Fruit fly (Drosophila melanogaster): Measurements from ENCODE around the gene mub.
A peak's percentile ranks its signal among the peaks of the same experiment; 100 is the strongest.

The mub gene

dm6 chr3L:21859299-21860052 lies 14.9 kb downstream of the mub start (continued):
- TF ChIP-seq prd (optimal IDR thresholded peaks at IDR 0.05) = no peak
- TF ChIP-seq prd (GFP tag; IDR thresholded peaks at IDR 0.05) = no peak
- no peak for TF ChIP-seq HLHmδ (GFP tag; optimal IDR thresholded peaks at IDR 0.05)
- peak; percentile 13 for TF ChIP-seq CG13775 (GFP tag; optimal IDR thresholded peaks at IDR 0.05)
- no peak for TF ChIP-seq Ada2b (GFP tag; IDR thresholded peaks at IDR 0.05)
- peak; percentile 60 for TF ChIP-seq CG7839 (tag; optimal IDR thresholded peaks at IDR 0.05)
- peak; percentile 59 for TF ChIP-seq Sox100B (GFP tag; optimal IDR thresholded peaks at IDR 0.05)
- no peak for TF ChIP-seq CG5180 (GFP tag; optimal IDR thresholded peaks at IDR 0.05)
- peak; percentile 0 for TF ChIP-seq CG4328 (GFP tag; optimal IDR thresholded peaks at IDR 0.05)
- peak; percentile 25 for TF ChIP-seq CG10267 (tag; optimal IDR thresholded peaks at IDR 0.05)
- TF ChIP-seq Hr3 (GFP tag; optimal IDR thresholded peaks at IDR 0.05) = peak; percentile 47
- TF ChIP-seq Hr51 (GFP tag; optimal IDR thresholded peaks at IDR 0.05) = peak in 1 of 2 experiments; percentile 62
- TF ChIP-seq Xbp1 (GFP tag; optimal IDR thresholded peaks at IDR 0.05) = peak; percentile 6
- peak; percentile 57 for TF ChIP-seq CG15269 (tag; optimal IDR thresholded peaks at IDR 0.05)
- peak; percentile 27 for TF ChIP-seq odd (GFP tag; optimal IDR thresholded peaks at IDR 0.05)
- peak; percentile 3 for TF ChIP-seq zf30C (GFP tag; optimal IDR thresholded peaks at IDR 0.05)
- peak; percentile 33 for TF ChIP-seq NfI (GFP tag; optimal IDR thresholded peaks at IDR 0.05)
- no peak for TF ChIP-seq CG9876 (GFP tag; optimal IDR thresholded peaks at IDR 0.05)
- no peak for TF ChIP-seq pfk (GFP tag; optimal IDR thresholded peaks at IDR 0.05)
- TF ChIP-seq CG3281 (GFP tag; optimal IDR thresholded peaks at IDR 0.05) = peak; percentile 66
- no peak; the same call in 1 of the 2 replicates for TF ChIP-seq Xrp1 (GFP tag; IDR thresholded peaks at IDR 0.05)
- TF ChIP-seq CG12104 (GFP tag; optimal IDR thresholded peaks at IDR 0.05) = peak; percentile 12
- no peak for TF ChIP-seq sc (optimal IDR thresholded peaks at IDR 0.05)
- TF ChIP-seq sc (GFP tag; optimal IDR thresholded peaks at IDR 0.05) = peak; percentile 9
- TF ChIP-seq her (GFP tag; optimal IDR thresholded peaks at IDR 0.05) = no peak
- TF ChIP-seq B-H1 (GFP tag; IDR thresholded peaks at IDR 0.05) = no peak
- peak; percentile 82 for TF ChIP-seq CG18599 (GFP tag; optimal IDR thresholded peaks at IDR 0.05)
- TF ChIP-seq gsb-n (tag; optimal IDR thresholded peaks at IDR 0.05) = no peak
- TF ChIP-seq CG7556 (GFP tag; optimal IDR thresholded peaks at IDR 0.05) = peak; percentile 79
- TF ChIP-seq tin (GFP tag; optimal IDR thresholded peaks at IDR 0.05) = peak; percentile 3
- no peak for TF ChIP-seq tap (tag; optimal IDR thresholded peaks at IDR 0.05)
- peak; percentile 16 for TF ChIP-seq ind (GFP tag; optimal IDR thresholded peaks at IDR 0.05)
- TF ChIP-seq CG12942 (GFP tag; optimal IDR thresholded peaks at IDR 0.05) = peak; percentile 8
- TF ChIP-seq Abd-B (GFP tag; optimal IDR thresholded peaks at IDR 0.05) = peak; percentile 15

- TF ChIP-seq Dfd (GFP tag; optimal IDR thresholded peaks at IDR 0.05) (peak in 1 of 2 experiments; percentile 56), abd-A (tag; optimal IDR thresholded peaks at IDR 0.05) (no peak), CG3838 (GFP tag; optimal IDR thresholded peaks at IDR 0.05) (no peak), pho (GFP tag; optimal IDR thresholded peaks at IDR 0.05) (no peak)
Measured at dm6 chr3L:21871804-21872203, 27.2 kb downstream of the mub start.

dm6 chr3L:21878285-21878684 lies 33.7 kb downstream of the mub start:
- TF ChIP-seq Ssrp (tag; optimal IDR thresholded peaks at IDR 0.05) = no peak
- peak; percentile 64 to 93 for TF ChIP-seq insv (GFP tag; optimal IDR thresholded peaks at IDR 0.05)

Measured in whole organism, embryonic.